Worm (Caenorhabditis elegans): ENCODE data around the gene maa-1.
"Not testable (repeated sequence)": the region's sequence is repeated elsewhere in the genome, so short reads cannot be mapped to it uniquely, and the experiment has no call there.

maa-1 gene

ce11 chrIII:11773581-11773980 lies 48.7 kb downstream of the maa-1 start, which contains the start of gene gbf-1:
gbf-1 (minus strand) TSS chrIII:11773681.
- TF ChIP-seq F13H6.1, nhr-21, ZK546.5 (tag; optimal IDR thresholded peaks at IDR 0.05): not testable (repeated sequence)
